Worm (Caenorhabditis elegans): Measurements from ENCODE around the gene cest-28.

The cest-28 gene

ce11 chrV:6652051-6652450 is 17.6 kb upstream of the cest-28 start, which contains the start of gene T10H9.8:
Gene T10H9.8, plus strand, starts transcription at chrV:6652351.
- no peak for TF ChIP-seq elt-1 (tag; optimal IDR thresholded peaks at IDR 0.05; ENCODE audit: borderline replicate concordance, insufficient read depth)
- no peak for TF ChIP-seq pha-4 (tag; optimal IDR thresholded peaks at IDR 0.05)
- no peak for TF ChIP-seq blmp-1 (tag; optimal IDR thresholded peaks at IDR 0.05)

ce11 chrV:6655174-6655573 is 14.4 kb upstream of the cest-28 start, which contains the start of gene syx-18:
Gene syx-18, minus strand, starts transcription at chrV:6655449.
- TF ChIP-seq nhr-76 (tag; optimal IDR thresholded peaks at IDR 0.05) (no peak), tbx-8 (GFP tag; optimal IDR thresholded peaks at IDR 0.05) (no peak), cnd-1 (tag; optimal IDR thresholded peaks at IDR 0.05) (no peak), nhr-28 (tag; optimal IDR thresholded peaks at IDR 0.05) (no peak), unc-39 (tag; optimal IDR thresholded peaks at IDR 0.05) (no peak), mep-1 (tag; optimal IDR thresholded peaks at IDR 0.05) (no peak), ztf-11 (tag; optimal IDR thresholded peaks at IDR 0.05) (no peak), pha-4 (tag; optimal IDR thresholded peaks at IDR 0.05) (no peak), hlh-1 (tag; optimal IDR thresholded peaks at IDR 0.05) (no peak), mab-5 (tag; optimal IDR thresholded peaks at IDR 0.05) (no peak), lin-32 (GFP tag; optimal IDR thresholded peaks at IDR 0.05) (no peak), lin-13 (tag; optimal IDR thresholded peaks at IDR 0.05) (no peak), snpc-4 (tag; optimal IDR thresholded peaks at IDR 0.05) (no peak), unc-120 (tag; optimal IDR thresholded peaks at IDR 0.05; ENCODE audit: poor library complexity, severe bottlenecking) (no peak), ceh-83 (GFP tag; optimal IDR thresholded peaks at IDR 0.05) (no peak)

- TF ChIP-seq ham-2 (GFP tag; optimal IDR thresholded peaks at IDR 0.05) (no peak), ces-1 (GFP tag; optimal IDR thresholded peaks at IDR 0.05) (peak; percentile 25), snpc-4 (tag; optimal IDR thresholded peaks at IDR 0.05) (no peak), nhr-237 (tag; optimal IDR thresholded peaks at IDR 0.05) (peak; percentile 53), nhr-2 (tag; optimal IDR thresholded peaks at IDR 0.05) (no peak), ztf-11 (tag; optimal IDR thresholded peaks at IDR 0.05) (no peak), nhr-12 (tag; optimal IDR thresholded peaks at IDR 0.05) (no peak), unc-39 (tag; optimal IDR thresholded peaks at IDR 0.05) (no peak), hlh-1 (tag; optimal IDR thresholded peaks at IDR 0.05) (no peak), mep-1 (tag; optimal IDR thresholded peaks at IDR 0.05) (peak; percentile 7), elt-1 (tag; optimal IDR thresholded peaks at IDR 0.05; ENCODE audit: borderline replicate concordance, insufficient read depth) (no peak), nhr-76 (tag; optimal IDR thresholded peaks at IDR 0.05) (no peak), mab-5 (tag; optimal IDR thresholded peaks at IDR 0.05) (no peak), zip-8 (tag; optimal IDR thresholded peaks at IDR 0.05) (no peak), blmp-1 (tag; optimal IDR thresholded peaks at IDR 0.05) (peak; percentile 11), drap-1 (GFP tag; optimal IDR thresholded peaks at IDR 0.05) (no peak), unc-62 (GFP tag; optimal IDR thresholded peaks at IDR 0.05) (no peak), tbx-8 (GFP tag; optimal IDR thresholded peaks at IDR 0.05) (no peak), pha-4 (tag; optimal IDR thresholded peaks at IDR 0.05) (peak; percentile 34), unc-120 (tag; optimal IDR thresholded peaks at IDR 0.05; ENCODE audit: poor library complexity, severe bottlenecking) (peak; percentile 82), sem-2 (GFP tag; optimal IDR thresholded peaks at IDR 0.05) (no peak), elt-3 (tag; optimal IDR thresholded peaks at IDR 0.05) (no peak), cnd-1 (tag; optimal IDR thresholded peaks at IDR 0.05) (no peak), lsy-2 (tag; optimal IDR thresholded peaks at IDR 0.05) (peak; percentile 56), lin-13 (tag; optimal IDR thresholded peaks at IDR 0.05) (no peak), flh-1 (GFP tag; optimal IDR thresholded peaks at IDR 0.05) (no peak), sptf-1 (tag; optimal IDR thresholded peaks at IDR 0.05) (no peak), bed-3 (GFP tag; optimal IDR thresholded peaks at IDR 0.05) (no peak), ceh-43 (GFP tag; optimal IDR thresholded peaks at IDR 0.05) (no peak), ceh-83 (GFP tag; optimal IDR thresholded peaks at IDR 0.05) (no peak), lin-32 (GFP tag; optimal IDR thresholded peaks at IDR 0.05) (no peak), mls-2 (tag; optimal IDR thresholded peaks at IDR 0.05) (no peak), ceh-39 (tag; optimal IDR thresholded peaks at IDR 0.05) (peak; percentile 55), M03D4.4 (tag; optimal IDR thresholded peaks at IDR 0.05) (no peak), nhr-28 (tag; optimal IDR thresholded peaks at IDR 0.05) (no peak)
Observed at ce11 chrV:6656451-6657115, 13.0 kb upstream of the cest-28 start, which contains the start of gene snb-1. Gene snb-1, minus strand, starts transcription at chrV:6656501.

Data from whole organism, mixed stage, embryonic.